Worm (Caenorhabditis elegans): ENCODE measurements around the gene T04F3.1.

ce11 chrV:11737333-11737732 lies 2.5 kb upstream of the T04F3.1 start:
- TF ChIP-seq ham-2 (GFP tag; optimal IDR thresholded peaks at IDR 0.05) (no peak), unc-39 (tag; optimal IDR thresholded peaks at IDR 0.05) (no peak), snpc-4 (tag; optimal IDR thresholded peaks at IDR 0.05) (no peak), unc-62 (GFP tag; optimal IDR thresholded peaks at IDR 0.05) (no peak), ztf-11 (tag; optimal IDR thresholded peaks at IDR 0.05) (no peak), nhr-76 (tag; optimal IDR thresholded peaks at IDR 0.05) (no peak), blmp-1 (tag; optimal IDR thresholded peaks at IDR 0.05) (no peak), nhr-12 (tag; optimal IDR thresholded peaks at IDR 0.05) (no peak), hlh-1 (tag; optimal IDR thresholded peaks at IDR 0.05) (no peak), lsy-2 (tag; optimal IDR thresholded peaks at IDR 0.05) (no peak)
